Worm (Caenorhabditis elegans): ENCODE measurements around the gene rad-50.

The rad-50 gene

DNA sequence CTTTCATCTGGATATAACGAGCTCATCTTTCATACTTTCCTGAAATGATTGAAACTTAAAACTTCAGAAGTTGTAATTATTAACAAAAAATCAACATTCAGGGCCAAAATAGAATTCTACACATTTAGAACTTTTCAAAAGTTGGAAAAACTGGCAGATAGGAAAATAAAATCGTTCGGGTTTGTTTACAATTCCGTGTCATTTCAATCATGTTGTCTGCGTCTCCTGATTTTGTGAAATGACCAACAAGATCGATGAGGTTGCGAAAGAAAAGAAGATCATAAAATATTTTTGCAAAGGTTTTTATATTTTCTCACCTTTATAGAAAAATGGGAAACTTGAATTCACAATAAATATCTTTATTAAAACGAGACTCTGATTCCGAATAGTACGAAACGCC lies 43.1 kb downstream of the rad-50 start, which contains the start of gene rskd-1:
rskd-1 (minus strand) TSS at position 39 of the 400 bp plus-strand sequence.
- TF ChIP-seq ets-4 (GFP tag; optimal IDR thresholded peaks at IDR 0.05) (no peak), snpc-3.4 (tag; optimal IDR thresholded peaks at IDR 0.05) (peak; percentile 35), C06A6.2 (GFP tag; conservative IDR thresholded peaks at IDR 0.05) (no peak), lir-1 (GFP tag; conservative IDR thresholded peaks at IDR 0.05) (no peak), cebp-1 (GFP tag; IDR thresholded peaks at IDR 0.05) (peak; percentile 67; the same call in 1 of the 2 replicates), cebp-1 (tag; optimal IDR thresholded peaks at IDR 0.05) (peak; percentile 74), hmg-1.2 (GFP tag; IDR thresholded peaks at IDR 0.05) (peak; percentile 41; the same call in 1 of the 2 replicates), ztf-18 (tag; optimal IDR thresholded peaks at IDR 0.05) (peak; percentile 4)

- TF ChIP-seq F10E7.11 (tag; optimal IDR thresholded peaks at IDR 0.05) (no peak), B0019.2 (GFP tag; conservative IDR thresholded peaks at IDR 0.05) (no peak), attf-6 (GFP tag; IDR thresholded peaks at IDR 0.05) (0 out of 2 replicates have a peak, but pooled peaks have one; percentile 34), F49E8.2 (tag; optimal IDR thresholded peaks at IDR 0.05; ENCODE audit: insufficient read depth) (peak; percentile 20), him-1 (tag; optimal IDR thresholded peaks at IDR 0.05) (peak; percentile 73), nhr-90 (tag; optimal IDR thresholded peaks at IDR 0.05) (peak; percentile 12), lir-1 (GFP tag; conservative IDR thresholded peaks at IDR 0.05) (0 out of 2 replicates have a peak, but pooled peaks have one; percentile 41), madf-3 (GFP tag; IDR thresholded peaks at IDR 0.05) (peak; percentile 71), cebp-1 (GFP tag; IDR thresholded peaks at IDR 0.05) (no peak), cebp-1 (tag; optimal IDR thresholded peaks at IDR 0.05) (peak; percentile 85), Y56A3A.18 (GFP tag; IDR thresholded peaks at IDR 0.05) (peak; percentile 93), ceh-100 (GFP tag; IDR thresholded peaks at IDR 0.05) (peak; percentile 66), lin-40 (tag; optimal IDR thresholded peaks at IDR 0.05) (peak; percentile 88), mcd-1 (GFP tag; IDR thresholded peaks at IDR 0.05) (peak; percentile 91), unc-130 (GFP tag; optimal IDR thresholded peaks at IDR 0.05) (peak; percentile 23), egl-18 (GFP tag; IDR thresholded peaks at IDR 0.05) (no peak), hmg-1.2 (GFP tag; IDR thresholded peaks at IDR 0.05) (peak; percentile 65), sea-2 (GFP tag; IDR thresholded peaks at IDR 0.05) (no peak), snpc-3.4 (tag; optimal IDR thresholded peaks at IDR 0.05) (peak; percentile 70), K11D2.4 (GFP tag; IDR thresholded peaks at IDR 0.05) (peak; percentile 74; the same call in 1 of the 2 replicates), C17E4.6 (GFP tag; IDR thresholded peaks at IDR 0.05) (peak; percentile 74; the same call in 1 of the 2 replicates), atf-7 (tag; optimal IDR thresholded peaks at IDR 0.05) (peak; percentile 36), ztf-26 (tag; optimal IDR thresholded peaks at IDR 0.05) (peak; percentile 59), ceh-27 (GFP tag; optimal IDR thresholded peaks at IDR 0.05) (peak; percentile 50), Y53G8AR.9 (GFP tag; conservative IDR thresholded peaks at IDR 0.05) (peak; percentile 94), tbp1 (GFP tag; optimal IDR thresholded peaks at IDR 0.05) (peak; percentile 67), gei-17 (GFP tag; optimal IDR thresholded peaks at IDR 0.05) (peak; percentile 35), madf-6 (GFP tag; IDR thresholded peaks at IDR 0.05) (peak; percentile 77), zfh-2 (GFP tag; conservative IDR thresholded peaks at IDR 0.05) (peak; percentile 42; the same call in 1 of the 2 replicates), lin-54 (GFP tag; optimal IDR thresholded peaks at IDR 0.05) (peak; percentile 97), nfya-1 (tag; optimal IDR thresholded peaks at IDR 0.05; ENCODE audit: borderline replicate concordance, insufficient read depth) (no peak), K12H6.12 (tag; optimal IDR thresholded peaks at IDR 0.05) (peak; percentile 49), dpff-1 (tag; optimal IDR thresholded peaks at IDR 0.05) (no peak), repo-1 (tag; optimal IDR thresholded peaks at IDR 0.05) (peak; percentile 70), ccch-3 (GFP tag; optimal IDR thresholded peaks at IDR 0.05) (no peak), nfyb-1 (GFP tag; IDR thresholded peaks at IDR 0.05) (peak; percentile 85), dpl-1 (GFP tag; optimal IDR thresholded peaks at IDR 0.05) (peak; percentile 90), C06A6.2 (GFP tag; conservative IDR thresholded peaks at IDR 0.05) (peak; percentile 72), B0261.1 (tag; optimal IDR thresholded peaks at IDR 0.05) (peak; percentile 11), rec-8 (tag; optimal IDR thresholded peaks at IDR 0.05) (peak in 1 of 2 experiments; percentile 30), nhr-80 (tag; optimal IDR thresholded peaks at IDR 0.05) (peak; percentile 53), snpc-4 (GFP tag; optimal IDR thresholded peaks at IDR 0.05) (peak; percentile 60), snpc-4 (tag; optimal IDR thresholded peaks at IDR 0.05) (peak; percentile 48 to 75 (median 64))
Measured at ce11 chrV:12291587-12291986, 46.1 kb downstream of the rad-50 start, which contains the start of the genes srpa-68 and srh-16. Gene srpa-68, minus strand, starts transcription at chrV:12291658. Gene srh-16, plus strand, starts transcription at chrV:12291861.

Data from whole organism, young adult.